Worm (Caenorhabditis elegans) whole organism, mixed stage, embryonic: ENCODE measurements around the gene ndub-8.

Source experiments
- bed-3 ChIP-seq: fragments of 200-800 bp; sonication (Bioruptor generic); optimal IDR thresholded peaks from 3 replicates; lab custom pipeline; 2018; ENCODE audit warnings: mild to moderate bottlenecking, missing genetic modification characterization, moderate library complexity, missing compliant biosample characterization
- ceh-39 ChIP-seq: fragments of 150-350 bp; optimal IDR thresholded peaks from 2 replicates; lab custom pipeline; 2014; ENCODE audit warnings: missing biosample characterization, missing genetic modification characterization
- ceh-83 ChIP-seq: fragments of 200-800 bp; sonication (Bioruptor generic); optimal IDR thresholded peaks from 2 replicates; lab custom pipeline; 2018; ENCODE audit warnings: mild to moderate bottlenecking, missing genetic modification characterization, missing compliant biosample characterization
- ces-1 ChIP-seq: fragments of 150-350 bp; optimal IDR thresholded peaks from 2 replicates; lab custom pipeline; 2014; ENCODE audit warnings: missing biosample characterization, missing genetic modification reagents, missing genetic modification characterization
- cnd-1 ChIP-seq: fragments of 200-800 bp; sonication (Bioruptor generic); optimal IDR thresholded peaks from 2 replicates; lab custom pipeline; 2018; ENCODE audit warnings: mild to moderate bottlenecking, missing genetic modification characterization, missing compliant biosample characterization
- drap-1 ChIP-seq: fragments of 200-800 bp; sonication (Bioruptor generic); optimal IDR thresholded peaks from 3 replicates; lab custom pipeline; 2018; ENCODE audit warnings: mild to moderate bottlenecking, missing genetic modification characterization, missing compliant biosample characterization
- elt-1 ChIP-seq: sonication (generic microtip); optimal IDR thresholded peaks from 2 replicates; lab custom pipeline; 2017; ENCODE audit warnings: missing genetic modification characterization, mild to moderate bottlenecking, missing compliant biosample characterization, antibody characterized with exemption, moderate library complexity, borderline replicate concordance; ENCODE audit not compliant: insufficient read depth
- elt-3 ChIP-seq: fragments of 150-350 bp; optimal IDR thresholded peaks from 2 replicates; lab custom pipeline; 2014; ENCODE audit warnings: missing biosample characterization, missing genetic modification characterization
- ham-2 ChIP-seq: fragments of 200-800 bp; sonication (Bioruptor generic); optimal IDR thresholded peaks from 2 replicates; lab custom pipeline; 2018; ENCODE audit warnings: mild to moderate bottlenecking, missing genetic modification characterization, missing compliant biosample characterization
- hlh-1 ChIP-seq: fragments of 150-350 bp; optimal IDR thresholded peaks from 2 replicates; lab custom pipeline; 2014; ENCODE audit warnings: missing biosample characterization, missing genetic modification reagents, missing genetic modification characterization
- lin-32 ChIP-seq: fragments of 200-800 bp; sonication (Bioruptor generic); optimal IDR thresholded peaks from 2 replicates; lab custom pipeline; 2018; ENCODE audit warnings: mild to moderate bottlenecking, missing genetic modification characterization, missing compliant biosample characterization
- lsy-2 ChIP-seq: fragments of 150-350 bp; optimal IDR thresholded peaks from 2 replicates; lab custom pipeline; 2014; ENCODE audit warnings: missing biosample characterization, missing genetic modification characterization
- mab-5 ChIP-seq: fragments of 150-350 bp; optimal IDR thresholded peaks from 2 replicates; lab custom pipeline; 2014; ENCODE audit warnings: missing biosample characterization, missing genetic modification characterization
- mep-1 ChIP-seq: fragments of 150-350 bp; optimal IDR thresholded peaks from 2 replicates; lab custom pipeline; 2017; ENCODE audit warnings: missing biosample characterization, missing genetic modification reagents, missing genetic modification characterization, inconsistent platforms
- mls-2 ChIP-seq: sonication (generic microtip); optimal IDR thresholded peaks from 2 replicates; lab custom pipeline; 2016; ENCODE audit warnings: mild to moderate bottlenecking, missing genetic modification characterization, moderate library complexity, missing compliant biosample characterization
- nhr-2 ChIP-seq: fragments of 150-350 bp; optimal IDR thresholded peaks from 2 replicates; lab custom pipeline; 2014; ENCODE audit warnings: missing biosample characterization, missing genetic modification characterization
- nhr-237 ChIP-seq: fragments of 150-350 bp; optimal IDR thresholded peaks from 2 replicates; lab custom pipeline; 2014; ENCODE audit warnings: missing biosample characterization, missing genetic modification characterization
- nhr-28 ChIP-seq: fragments of 150-350 bp; optimal IDR thresholded peaks from 2 replicates; lab custom pipeline; 2014; ENCODE audit warnings: missing biosample characterization, missing genetic modification characterization
- nhr-76 ChIP-seq: sonication (generic microtip); optimal IDR thresholded peaks from 2 replicates; lab custom pipeline; 2017; ENCODE audit warnings: missing biosample characterization, missing genetic modification characterization
- snpc-4 ChIP-seq: fragments of 150-350 bp; optimal IDR thresholded peaks from 2 replicates; lab custom pipeline; 2014; ENCODE audit warnings: missing biosample characterization, missing genetic modification characterization
- tbx-8 ChIP-seq: fragments of 200-800 bp; sonication (Bioruptor generic); optimal IDR thresholded peaks from 2 replicates; lab custom pipeline; 2018; ENCODE audit warnings: mild to moderate bottlenecking, missing genetic modification characterization, moderate library complexity, missing compliant biosample characterization
- unc-120 ChIP-seq: sonication (generic microtip); optimal IDR thresholded peaks from 2 replicates; lab custom pipeline; 2017; ENCODE audit warnings: missing genetic modification characterization, missing compliant biosample characterization; ENCODE audit not compliant: poor library complexity, severe bottlenecking
- unc-39 ChIP-seq: fragments of 150-350 bp; optimal IDR thresholded peaks from 2 replicates; lab custom pipeline; 2014; ENCODE audit warnings: missing biosample characterization, missing genetic modification characterization
- unc-62 ChIP-seq: fragments of 150-350 bp; optimal IDR thresholded peaks from 2 replicates; lab custom pipeline; 2014; ENCODE audit warnings: missing biosample characterization, missing genetic modification reagents, missing genetic modification characterization
- zip-8 ChIP-seq: fragments of 150-350 bp; optimal IDR thresholded peaks from 2 replicates; lab custom pipeline; 2014; ENCODE audit warnings: missing biosample characterization, missing genetic modification characterization

The ndub-8 gene

DNA sequence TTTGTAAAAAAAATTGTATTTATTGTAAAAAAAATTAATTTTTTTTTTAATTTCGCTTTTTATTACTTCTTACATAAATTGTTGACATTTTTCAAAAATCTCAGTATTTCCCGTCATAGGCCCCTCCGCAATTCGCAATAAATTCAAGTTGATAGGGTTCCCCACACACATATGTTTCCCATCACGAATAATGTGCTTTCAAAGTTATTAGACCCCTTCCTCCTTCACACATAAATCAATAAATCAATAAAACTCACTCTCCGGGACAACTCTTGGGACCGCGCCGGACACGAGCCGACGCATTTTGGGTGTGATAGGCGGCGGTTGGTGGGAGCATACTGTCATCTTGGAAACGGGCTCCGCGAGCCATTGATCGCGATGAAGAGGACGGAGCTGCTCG lies 33.2 kb upstream of the ndub-8 start:
- TF ChIP-seq nhr-76 (tag; lab: Kevin White, UChicago) (no peak), ces-1 (no peak), zip-8 (tag; lab: Kevin White, UChicago) (no peak), unc-39 (tag; lab: Kevin White, UChicago) (no peak), ceh-39 (tag; lab: Kevin White, UChicago) (no peak), lsy-2 (no peak), nhr-28 (tag; lab: Kevin White, UChicago) (no peak), snpc-4 (tag; lab: Kevin White, UChicago) (no peak), lin-32 (no peak), elt-1 (tag; lab: Kevin White, UChicago) (no peak), ceh-83 (GFP tag; lab: Kevin White, UChicago) (no peak), nhr-237 (no peak)

DNA sequence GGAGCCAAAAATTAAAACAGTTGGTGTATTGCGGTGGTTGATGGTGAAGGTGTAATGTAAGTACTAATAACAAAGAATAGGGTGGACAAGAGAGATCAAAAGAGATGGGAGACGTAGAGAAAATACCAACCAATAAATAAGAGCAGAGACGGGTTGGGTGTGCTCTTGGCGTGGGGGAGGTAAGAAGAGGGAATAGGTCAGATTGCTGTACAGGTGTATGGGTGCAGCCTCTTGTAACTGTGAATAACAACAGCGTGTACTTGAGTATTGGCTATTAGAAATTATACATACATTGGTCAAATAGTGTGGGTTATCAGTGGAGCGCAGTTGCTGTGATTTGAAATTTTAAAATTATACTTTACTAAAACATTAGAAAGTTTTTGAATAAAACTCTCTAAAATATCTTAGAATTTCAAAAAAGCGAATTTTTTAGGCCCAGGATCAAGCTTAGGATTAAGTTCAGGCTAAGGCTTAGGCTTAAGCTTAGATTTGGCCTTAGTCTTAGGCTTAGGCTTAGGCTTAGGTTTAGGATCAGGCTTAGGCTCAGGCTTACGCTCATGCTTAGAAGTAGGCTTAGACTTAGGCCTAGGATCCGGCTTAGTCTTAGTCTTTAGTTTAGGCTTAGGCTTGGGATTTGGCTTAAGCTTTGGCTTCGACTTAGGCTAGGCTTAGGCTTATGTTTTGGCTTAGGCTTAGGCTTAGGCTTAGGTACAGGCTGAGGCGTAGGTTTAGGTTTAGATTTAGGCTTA lies 31.4 kb upstream of the ndub-8 start, which contains the start of gene F08G2.7:
Gene F08G2.7 (minus strand): TSS at position 51 of the 749 bp plus-strand sequence.
- TF ChIP-seq hlh-1 (tag; lab: Kevin White, UChicago) (peak; percentile 78), nhr-2 (tag; lab: Kevin White, UChicago) (peak; percentile 25), nhr-28 (tag; lab: Kevin White, UChicago) (no peak)

DNA sequence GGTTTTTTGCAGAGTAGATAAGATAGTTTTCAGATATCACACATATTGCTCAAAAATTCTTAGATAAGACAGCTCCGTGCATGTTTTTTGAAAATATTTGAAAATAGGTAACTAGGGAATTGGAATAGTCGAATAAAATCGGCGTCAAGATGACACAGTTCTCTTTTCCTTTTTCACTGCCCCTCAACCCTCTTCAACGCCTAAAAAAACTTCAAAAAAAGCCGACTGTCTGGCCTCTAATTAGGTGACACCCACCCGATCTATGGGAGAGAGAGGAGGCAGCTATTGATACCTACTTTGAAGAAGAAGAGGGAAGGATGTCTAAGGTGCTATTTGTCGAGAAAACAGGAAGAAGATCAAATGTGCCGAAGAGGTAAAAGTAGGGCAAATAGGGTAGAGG lies 30.3 kb upstream of the ndub-8 start:
- no peak for TF ChIP-seq snpc-4 (tag; lab: Kevin White, UChicago)
- TF ChIP-seq nhr-237 = no peak
- no peak for TF ChIP-seq unc-62 (GFP tag; lab: Kevin White, UChicago)
- TF ChIP-seq tbx-8 (GFP tag; lab: Kevin White, UChicago) = no peak
- TF ChIP-seq mab-5 (tag; lab: Kevin White, UChicago) = no peak
- no peak for TF ChIP-seq ces-1
- no peak for TF ChIP-seq unc-120 (tag; lab: Kevin White, UChicago)
- no peak for TF ChIP-seq drap-1 (GFP tag; lab: Kevin White, UChicago)
- TF ChIP-seq mep-1 (tag; lab: Kevin White, UChicago) = no peak
- no peak for TF ChIP-seq zip-8 (tag; lab: Kevin White, UChicago)
- no peak for TF ChIP-seq bed-3 (GFP tag; lab: Kevin White, UChicago)
- TF ChIP-seq lin-32 = no peak
- TF ChIP-seq cnd-1 (tag; lab: Kevin White, UChicago) = no peak
- no peak for TF ChIP-seq ceh-83 (GFP tag; lab: Kevin White, UChicago)
- no peak for TF ChIP-seq hlh-1 (tag; lab: Kevin White, UChicago)
- no peak for TF ChIP-seq mls-2
- no peak for TF ChIP-seq unc-39 (tag; lab: Kevin White, UChicago)
- TF ChIP-seq nhr-76 (tag; lab: Kevin White, UChicago) = no peak
- TF ChIP-seq ham-2 (GFP tag; lab: Kevin White, UChicago) = no peak

- TF ChIP-seq lin-32 (no peak), nhr-237 (no peak), snpc-4 (tag; lab: Kevin White, UChicago) (no peak), elt-3 (tag; lab: Kevin White, UChicago) (no peak)
Observed at ce11 chrII:13846018-13846417, 26.7 kb upstream of the ndub-8 start.

DNA sequence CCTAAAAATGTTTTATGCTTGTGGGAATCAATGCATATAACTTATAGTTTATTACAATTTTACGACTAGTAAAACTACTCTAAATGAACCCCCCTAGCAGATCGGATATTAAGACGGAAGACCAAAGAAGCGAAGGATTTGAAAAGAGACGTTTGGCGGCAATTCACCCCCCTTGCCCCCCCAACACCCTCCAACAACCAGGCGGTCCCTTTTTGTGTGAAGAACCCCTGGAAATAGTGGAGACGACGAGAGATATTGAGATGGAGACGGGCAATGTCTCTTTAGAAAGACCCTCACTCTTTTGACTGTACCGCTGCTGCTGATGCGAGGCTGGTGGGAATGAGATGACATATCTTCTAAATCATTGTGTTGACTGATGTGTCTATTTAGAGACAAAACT lies 25.3 kb upstream of the ndub-8 start:
- TF ChIP-seq nhr-2 (tag; lab: Kevin White, UChicago) (peak; percentile 7), mep-1 (tag; lab: Kevin White, UChicago) (no peak), cnd-1 (tag; lab: Kevin White, UChicago) (peak; percentile 37), unc-120 (tag; lab: Kevin White, UChicago) (peak; percentile 15), hlh-1 (tag; lab: Kevin White, UChicago) (peak; percentile 20)

ce11 chrII:13852004-13852403 lies 20.7 kb upstream of the ndub-8 start, which contains the start of gene F08G2.8:
F08G2.8 (plus strand) TSS chrII:13852304.
- TF ChIP-seq unc-39 (tag; lab: Kevin White, UChicago) = no peak
